Fruit fly (Drosophila melanogaster) whole organism, adult: ENCODE measurements around the gene CG5646.

Source experiments
- CG11617 ChIP-seq: fragments of 200-800 bp; sonication (Bioruptor generic); optimal IDR thresholded peaks from 2 replicates; lab custom pipeline; 2017; ENCODE audit warnings: mild to moderate bottlenecking, missing biosample characterization, missing genetic modification reagents, missing genetic modification characterization
- CG1620 ChIP-seq: fragments of 200-800 bp; sonication (Bioruptor generic); optimal IDR thresholded peaks from 2 replicates; lab custom pipeline; 2016; ENCODE audit warnings: missing biosample characterization, missing genetic modification characterization
- CG33017 ChIP-seq: fragments of 200-800 bp; sonication (Bioruptor generic); optimal IDR thresholded peaks from 2 replicates; lab custom pipeline; 2018; ENCODE audit warnings: missing biosample characterization, mild to moderate bottlenecking, missing genetic modification characterization, moderate library complexity
- CG7101 ChIP-seq: fragments of 200-800 bp; sonication (Bioruptor generic); optimal IDR thresholded peaks from 2 replicates; lab custom pipeline; 2018; ENCODE audit warnings: missing biosample characterization, mild to moderate bottlenecking, missing genetic modification characterization, moderate library complexity
- Crg-1 ChIP-seq: fragments of 200-800 bp; sonication (Bioruptor generic); optimal IDR thresholded peaks from 2 replicates; lab custom pipeline; 2016; ENCODE audit warnings: missing biosample characterization, missing genetic modification characterization
- Hr96 ChIP-seq: fragments of 200-800 bp; sonication (Bioruptor generic); optimal IDR thresholded peaks from 2 replicates; lab custom pipeline; 2016; ENCODE audit warnings: missing biosample characterization, missing genetic modification characterization
- Mnt ChIP-seq: fragments of 200-800 bp; sonication (Bioruptor generic); optimal IDR thresholded peaks from 2 replicates; lab custom pipeline; 2016; ENCODE audit warnings: missing biosample characterization, mild to moderate bottlenecking, missing genetic modification characterization
- cic ChIP-seq: fragments of 200-800 bp; sonication (Bioruptor generic); optimal IDR thresholded peaks from 2 replicates; lab custom pipeline; 2017; ENCODE audit warnings: missing biosample characterization, mild to moderate bottlenecking, missing genetic modification characterization, moderate library complexity
- kay ChIP-seq: fragments of 200-800 bp; sonication (Bioruptor generic); peaks from one replicate; lab custom pipeline; 2016; ENCODE audit warnings: missing biosample characterization, missing genetic modification characterization, borderline replicate concordance
- pad ChIP-seq: fragments of 200-800 bp; sonication (Bioruptor generic); optimal IDR thresholded peaks from 3 replicates; lab custom pipeline; 2017; ENCODE audit warnings: missing biosample characterization, missing genetic modification characterization, mild to moderate bottlenecking, moderate library complexity, missing genetic modification reagents
- tj ChIP-seq: fragments of 200-800 bp; sonication (Bioruptor generic); optimal IDR thresholded peaks from 3 replicates; lab custom pipeline; 2017; ENCODE audit warnings: missing biosample characterization, mild to moderate bottlenecking, missing genetic modification characterization, moderate library complexity

DNA sequence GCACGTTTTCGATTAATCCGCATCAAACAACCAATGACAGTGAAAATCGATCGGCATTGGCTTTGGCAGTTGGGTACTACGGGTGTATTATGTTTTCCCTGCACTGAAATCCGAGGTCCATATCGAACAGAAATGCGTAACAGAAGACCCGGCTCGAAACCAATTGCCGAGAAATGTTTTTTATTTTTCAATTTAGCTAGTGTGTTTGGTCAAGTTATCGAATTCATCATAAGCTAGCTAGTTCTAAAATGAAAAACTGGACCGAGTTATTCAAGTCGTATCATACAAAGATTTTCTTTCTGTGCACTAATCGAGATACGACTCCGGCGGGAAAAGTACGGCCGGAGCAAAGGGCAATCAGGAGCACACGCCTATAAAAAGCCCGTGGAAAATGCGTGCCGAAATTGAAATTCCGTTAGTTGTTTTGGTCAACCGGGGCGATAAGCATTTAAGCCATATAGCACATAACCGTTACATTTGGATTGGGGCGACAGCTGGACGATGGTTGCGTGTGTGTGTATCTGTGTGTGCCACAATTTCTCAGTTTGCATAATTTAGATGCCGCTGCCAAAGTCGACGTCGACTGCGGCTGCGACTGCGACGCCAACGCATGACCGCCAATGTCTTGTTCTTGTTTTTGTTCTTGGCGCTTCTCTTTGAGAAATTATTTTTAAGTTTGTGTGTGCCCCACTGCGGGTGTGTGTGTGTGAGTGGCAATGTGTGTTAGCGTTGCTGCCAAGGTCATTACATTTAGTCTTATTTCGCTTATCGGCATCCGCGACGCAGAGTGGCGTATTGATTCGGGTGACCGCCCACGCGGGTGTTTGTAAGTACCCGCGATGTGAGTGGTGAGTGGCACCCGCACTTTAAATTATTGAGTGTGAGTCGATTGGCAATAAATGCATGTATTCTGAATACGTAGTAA lies 48.3 kb upstream of the CG5646 start:
- TF ChIP-seq tj, result no peak
- TF ChIP-seq pad (GFP tag; lab: Kevin White, UChicago), result no peak
- no peak for TF ChIP-seq CG1620
- no peak for TF ChIP-seq CG33017 (tag; lab: Kevin White, UChicago)
- TF ChIP-seq Mnt (GFP tag; lab: Kevin White, UChicago), result no peak
- no peak for TF ChIP-seq cic (GFP tag; lab: Kevin White, UChicago)
- no peak for TF ChIP-seq Crg-1 (GFP tag; lab: Kevin White, UChicago)
- TF ChIP-seq kay (GFP tag; lab: Kevin White, UChicago), result no peak
- TF ChIP-seq CG7101 (tag; lab: Kevin White, UChicago), result no peak
- no peak for TF ChIP-seq Hr96 (GFP tag; lab: Kevin White, UChicago)
- TF ChIP-seq CG11617 (GFP tag; lab: Kevin White, UChicago), result no peak
